Fruit fly (Drosophila melanogaster): Measurements from ENCODE around the gene CG1812.

CG1812 gene

DNA sequence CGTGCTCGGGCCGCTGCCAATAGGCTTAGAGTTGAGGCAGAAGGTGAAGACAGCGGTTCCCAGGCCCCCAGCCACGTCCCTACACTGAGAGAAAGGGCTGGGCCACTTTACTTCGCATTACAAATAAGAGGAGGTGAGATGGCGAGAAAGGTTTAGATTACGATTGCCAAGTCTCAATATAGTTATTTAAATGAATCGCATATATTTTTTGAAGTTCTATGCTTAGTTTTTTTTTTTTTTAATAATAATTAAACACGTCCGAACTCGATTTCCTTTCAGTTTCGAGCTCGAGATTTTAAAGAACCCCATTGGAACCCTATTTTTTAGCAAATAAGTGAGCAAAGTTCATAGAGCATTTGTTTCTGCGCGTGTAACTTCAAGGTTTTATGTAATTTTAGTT is 3.6 kb upstream of the CG1812 start (continued):
- TF ChIP-seq ranshi (GFP tag; IDR thresholded peaks at IDR 0.05): 0 out of 2 replicates have a peak, but pooled peaks have one; percentile 24
- no peak for TF ChIP-seq CG8359 (GFP tag; optimal IDR thresholded peaks at IDR 0.05; ENCODE audit: borderline replicate concordance)
- peak; percentile 64 for TF ChIP-seq CG11504 (tag; optimal IDR thresholded peaks at IDR 0.05)
- TF ChIP-seq gro (GFP tag; optimal IDR thresholded peaks at IDR 0.05): no peak
- no peak for TF ChIP-seq Lim3 (GFP tag; IDR thresholded peaks at IDR 0.05)
- TF ChIP-seq zf30C (GFP tag; optimal IDR thresholded peaks at IDR 0.05): peak; percentile 30
- no peak for TF ChIP-seq Oaz (GFP tag; IDR thresholded peaks at IDR 0.05)
- peak; percentile 27 for TF ChIP-seq CG9437 (GFP tag; optimal IDR thresholded peaks at IDR 0.05)
- no peak for TF ChIP-seq CG7928 (GFP tag; optimal IDR thresholded peaks at IDR 0.05)
- no peak for TF ChIP-seq CG17912 (GFP tag; optimal IDR thresholded peaks at IDR 0.05)
- TF ChIP-seq CG32767 (GFP tag; IDR thresholded peaks at IDR 0.05): no peak
- no peak for TF ChIP-seq knrl (GFP tag; IDR thresholded peaks at IDR 0.05; ENCODE audit: partially characterized antibody)
- no peak for TF ChIP-seq CG1832 (GFP tag; optimal IDR thresholded peaks at IDR 0.05)
- TF ChIP-seq Ptx1 (GFP tag; IDR thresholded peaks at IDR 0.05): peak; percentile 64
- peak; percentile 57 for TF ChIP-seq CG15269 (tag; optimal IDR thresholded peaks at IDR 0.05)
- TF ChIP-seq CG8388 (GFP tag; optimal IDR thresholded peaks at IDR 0.05): peak; percentile 26
- no peak for TF ChIP-seq Bteb2 (GFP tag; optimal IDR thresholded peaks at IDR 0.05)
- TF ChIP-seq CG31441 (GFP tag; IDR thresholded peaks at IDR 0.05): peak; percentile 60
- TF ChIP-seq Neu2 (GFP tag; optimal IDR thresholded peaks at IDR 0.05; ENCODE audit: borderline replicate concordance): no peak
- TF ChIP-seq zen (tag; optimal IDR thresholded peaks at IDR 0.05): no peak
- TF ChIP-seq CG7963 (GFP tag; IDR thresholded peaks at IDR 0.05; ENCODE audit: partially characterized antibody): no peak
- no peak for TF ChIP-seq CG6765 (GFP tag; optimal IDR thresholded peaks at IDR 0.05)
- TF ChIP-seq CG31224 (GFP tag; IDR thresholded peaks at IDR 0.05): no peak
- TF ChIP-seq dpn (GFP tag; optimal IDR thresholded peaks at IDR 0.05): peak; percentile 22 to 61
- TF ChIP-seq en (GFP tag; optimal IDR thresholded peaks at IDR 0.05): peak; percentile 14
- TF ChIP-seq Sry-δ (GFP tag; optimal IDR thresholded peaks at IDR 0.05): no peak
- no peak for TF ChIP-seq CG8765 (GFP tag; IDR thresholded peaks at IDR 0.05)
- no peak for TF ChIP-seq ro (GFP tag; IDR thresholded peaks at IDR 0.05)
- TF ChIP-seq nmo (GFP tag; optimal IDR thresholded peaks at IDR 0.05): peak; percentile 48
- TF ChIP-seq ATbp (GFP tag; optimal IDR thresholded peaks at IDR 0.05): peak; percentile 59
- no peak for TF ChIP-seq her (GFP tag; optimal IDR thresholded peaks at IDR 0.05)
- TF ChIP-seq jing (GFP tag; optimal IDR thresholded peaks at IDR 0.05): no peak
- no peak; the same call in 1 of the 2 replicates for TF ChIP-seq CG14441 (GFP tag; IDR thresholded peaks at IDR 0.05)
- TF ChIP-seq ap (GFP tag; IDR thresholded peaks at IDR 0.05): no peak
- TF ChIP-seq CG18619 (GFP tag; optimal IDR thresholded peaks at IDR 0.05): peak; percentile 23
- TF ChIP-seq CG6689 (GFP tag; IDR thresholded peaks at IDR 0.05): peak; percentile 50
- peak; percentile 65 for TF ChIP-seq row (GFP tag; IDR thresholded peaks at IDR 0.05)
- no peak for TF ChIP-seq repo (GFP tag; optimal IDR thresholded peaks at IDR 0.05)
- TF ChIP-seq CG10267 (tag; optimal IDR thresholded peaks at IDR 0.05): peak; percentile 12
- TF ChIP-seq h (optimal IDR thresholded peaks at IDR 0.05): no peak
- TF ChIP-seq kni (GFP tag; optimal IDR thresholded peaks at IDR 0.05): no peak
- TF ChIP-seq C15 (GFP tag; IDR thresholded peaks at IDR 0.05): no peak
- peak; percentile 66 for TF ChIP-seq tio (GFP tag; optimal IDR thresholded peaks at IDR 0.05)
- TF ChIP-seq CG33557 (GFP tag; optimal IDR thresholded peaks at IDR 0.05): no peak
- TF ChIP-seq fd64A (GFP tag; optimal IDR thresholded peaks at IDR 0.05): no peak
- no peak for TF ChIP-seq vfl (GFP tag; optimal IDR thresholded peaks at IDR 0.05)
- no peak for TF ChIP-seq CG16779 (GFP tag; IDR thresholded peaks at IDR 0.05)
- TF ChIP-seq CG1792 (GFP tag; optimal IDR thresholded peaks at IDR 0.05): no peak
- TF ChIP-seq ab (GFP tag; optimal IDR thresholded peaks at IDR 0.05): peak; percentile 29
- TF ChIP-seq CG12769 (tag; optimal IDR thresholded peaks at IDR 0.05): no peak
- no peak for TF ChIP-seq Vsx1 (GFP tag; optimal IDR thresholded peaks at IDR 0.05)
- no peak for TF ChIP-seq Hr39 (optimal IDR thresholded peaks at IDR 0.05)
